Fruit fly (Drosophila melanogaster): ENCODE data around the gene RpL13A.
A peak's percentile ranks its signal among the peaks of the same experiment; 100 is the strongest.

The RpL13A gene

dm6 chr3R:5671265-5671663 lies 47.0 kb downstream of the RpL13A start:
- TF ChIP-seq CG17801 (GFP tag; optimal IDR thresholded peaks at IDR 0.05; ENCODE audit: partially characterized antibody): no peak

dm6 chr3R:5671795-5672657 lies 47.8 kb downstream of the RpL13A start:
- no peak for TF ChIP-seq CG17801 (GFP tag; optimal IDR thresholded peaks at IDR 0.05; ENCODE audit: partially characterized antibody)

dm6 chr3R:5672658-5673217 lies 48.5 kb downstream of the RpL13A start:
- TF ChIP-seq CG17801 (GFP tag; optimal IDR thresholded peaks at IDR 0.05; ENCODE audit: partially characterized antibody): peak; percentile 62
